Worm (Caenorhabditis elegans) whole organism, L4 larva: ENCODE data around the gene E02H1.1.

Source experiments
- ceh-44 ChIP-seq: fragments of 200-800 bp; sonication (Bioruptor generic); IDR thresholded peaks from 2 replicates; pipeline ENCODE4 v1.3.6; 2022; ENCODE audit warnings: missing genetic modification reagents, missing genetic modification characterization, missing compliant biosample characterization
- ceh-62 ChIP-seq: sonication (generic microtip); optimal IDR thresholded peaks from 2 replicates; lab custom pipeline; 2017; ENCODE audit warnings: missing biosample characterization, missing genetic modification characterization
- ces-1 ChIP-seq: fragments of 150-350 bp; sonication (generic microtip); optimal IDR thresholded peaks from 4 replicates; lab custom pipeline; 2014; ENCODE audit warnings: missing biosample characterization, missing genetic modification reagents, missing genetic modification characterization
- dve-1 ChIP-seq: sonication (generic microtip); optimal IDR thresholded peaks from 2 replicates; lab custom pipeline; 2017; ENCODE audit warnings: antibody characterized with exemption, mild to moderate bottlenecking, missing genetic modification characterization, missing compliant biosample characterization; ENCODE audit not compliant: insufficient read depth
- fos-1 ChIP-seq: fragments of 150-350 bp; optimal IDR thresholded peaks from 2 replicates; lab custom pipeline; 2014; ENCODE audit warnings: missing biosample characterization, missing genetic modification characterization
- nhr-76 ChIP-seq: fragments of 150-350 bp; optimal IDR thresholded peaks from 2 replicates; lab custom pipeline; 2014; ENCODE audit warnings: missing biosample characterization, missing genetic modification characterization
- pqm-1 ChIP-seq: sonication (generic microtip); optimal IDR thresholded peaks from 2 replicates; lab custom pipeline; 2017; ENCODE audit warnings: missing biosample characterization, missing genetic modification characterization
- spr-1 ChIP-seq: sonication (generic microtip); optimal IDR thresholded peaks from 2 replicates; lab custom pipeline; 2016; ENCODE audit warnings: mild to moderate bottlenecking, missing genetic modification characterization, missing compliant biosample characterization

DNA sequence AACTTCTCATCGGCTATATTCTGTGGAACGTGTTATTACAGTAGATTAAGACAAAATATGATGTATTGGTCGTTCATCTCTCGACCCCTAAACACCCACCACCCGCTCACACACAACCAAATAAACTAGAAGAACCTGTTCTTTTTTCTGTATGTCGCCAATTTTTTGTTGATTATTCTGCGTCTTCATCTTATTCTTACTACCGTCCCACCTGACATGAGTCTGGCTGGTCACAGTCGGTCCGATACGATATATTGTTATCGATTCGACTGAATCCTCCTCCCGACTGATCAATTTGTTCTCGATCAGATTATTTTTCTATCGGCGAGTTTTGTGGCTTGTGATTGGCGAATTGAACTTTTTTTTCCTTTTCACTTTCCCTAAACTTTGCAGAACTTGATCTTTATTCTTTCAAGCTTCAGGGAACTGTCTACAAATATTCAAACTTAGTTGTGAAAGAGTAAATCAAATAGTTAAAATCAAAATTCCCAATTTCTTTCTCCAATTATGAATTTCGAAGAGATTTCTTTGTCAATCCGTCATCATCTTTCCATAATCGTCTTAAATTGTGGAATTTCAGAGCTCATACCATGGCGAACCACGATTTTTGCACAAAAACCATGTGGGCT is 35.9 kb downstream of the E02H1.1 start, which contains the start of gene F35H8.2:
- TF ChIP-seq ces-1 (no peak), spr-1 (tag; lab: Kevin White, UChicago) (no peak), ceh-44 (GFP tag; lab: Robert Waterston, UW) (no peak), pqm-1 (tag; lab: Kevin White, UChicago) (no peak), fos-1 (tag; lab: Kevin White, UChicago) (no peak), ceh-62 (no peak), nhr-76 (tag; lab: Kevin White, UChicago) (no peak), dve-1 (no peak)
